Fruit fly (Drosophila melanogaster) whole organism, embryonic: ENCODE measurements around the gene Cyp12a4.

Experiments
- CG3281 ChIP-seq: fragments of 200-800 bp; sonication (Bioruptor generic); optimal IDR thresholded peaks from 3 replicates; lab custom pipeline; 2017; ENCODE audit warnings: missing biosample characterization, mild to moderate bottlenecking, missing genetic modification characterization
- CG42726 ChIP-seq: fragments of 200-800 bp; sonication (Bioruptor generic); IDR thresholded peaks from 2 replicates; pipeline ENCODE4 v1.3.6; 2022; ENCODE audit warnings: missing biosample characterization, missing genetic modification characterization; ENCODE audit not compliant: partially characterized antibody
- CG4854 ChIP-seq: fragments of 200-800 bp; sonication (Bioruptor generic); optimal IDR thresholded peaks from 2 replicates; lab custom pipeline; 2016; ENCODE audit warnings: missing biosample characterization, missing genetic modification characterization, inconsistent platforms
- CG7357 ChIP-seq: fragments of 200-800 bp; sonication (Bioruptor generic); IDR thresholded peaks from 3 replicates; pipeline ENCODE4 v1.3.6; 2022; ENCODE audit warnings: missing biosample characterization, missing genetic modification characterization
- Mrtf ChIP-seq: fragments of 200-800 bp; sonication (Bioruptor generic); IDR thresholded peaks from 3 replicates; pipeline ENCODE4 v1.3.6; 2022; ENCODE audit warnings: missing biosample characterization, missing genetic modification characterization
- Nf-YB ChIP-seq: fragments of 200-800 bp; sonication (Bioruptor generic); optimal IDR thresholded peaks from 3 replicates; lab custom pipeline; 2019; ENCODE audit warnings: missing biosample characterization, mild to moderate bottlenecking, missing genetic modification characterization, moderate library complexity
- mirr ChIP-seq: fragments of 200-800 bp; sonication (Bioruptor generic); optimal IDR thresholded peaks from 3 replicates; lab custom pipeline; 2018; ENCODE audit warnings: missing biosample characterization, mild to moderate bottlenecking, missing genetic modification characterization
- nerfin-1 ChIP-seq: fragments of 200-800 bp; sonication (Bioruptor generic); optimal IDR thresholded peaks from 3 replicates; lab custom pipeline; 2019; ENCODE audit warnings: missing biosample characterization, mild to moderate bottlenecking, missing genetic modification characterization, moderate library complexity
- psq ChIP-seq: fragments of 200-800 bp; sonication (Bioruptor generic); optimal IDR thresholded peaks from 2 replicates; lab custom pipeline; 2017; ENCODE audit warnings: missing biosample characterization, missing genetic modification characterization

DNA sequence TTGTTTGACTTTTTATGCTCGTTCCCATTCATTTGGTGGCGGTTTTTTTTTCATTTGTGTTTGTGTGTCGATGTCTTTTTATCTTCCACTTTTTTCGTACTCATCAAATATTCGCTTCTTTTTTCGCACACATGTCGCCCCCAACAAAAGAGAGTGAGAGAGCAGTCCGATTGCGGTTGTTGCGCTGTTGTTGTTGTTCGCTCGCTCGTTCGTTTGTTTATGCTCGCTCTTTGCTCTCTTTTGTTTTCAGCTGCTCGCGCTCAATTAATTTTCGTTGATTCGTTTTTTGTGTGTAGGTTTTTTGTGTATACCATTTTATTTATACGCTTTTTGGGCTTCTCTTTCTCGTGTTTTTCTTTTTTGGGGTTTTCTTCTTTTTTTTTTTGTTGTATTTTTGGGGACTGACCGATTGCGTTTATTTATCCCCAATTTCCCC, 30.7 kb downstream of the Cyp12a4 start:
- TF ChIP-seq CG4854 (GFP tag; lab: Kevin White, UChicago) (no peak), Nf-YB (GFP tag; lab: Kevin White, UChicago) (no peak), nerfin-1 (tag; lab: Kevin White, UChicago) (no peak), Mrtf (GFP tag; lab: Robert Waterston, UW) (no peak), CG42726 (GFP tag; lab: Robert Waterston, UW) (no peak), CG3281 (GFP tag; lab: Kevin White, UChicago) (no peak), psq (GFP tag; lab: Kevin White, UChicago) (peak; percentile 73), CG7357 (no peak), mirr (no peak)
